ENCODE assay signal across 2 fruit fly cellular contexts in genomic region chr2L:11178826-11179391, dm6.
TF ChIP-seq lines count a peak whose summit lies in the region.

Gene Boh2 (plus strand): TSS chr2L:11179032.

TF ChIP-seq in whole organism, embryonic, 481 proteins besides CTCF, POLR2A, EP300 and RAD21 (continued from another document):
- TF ChIP-seq CG5180 (GFP tag; optimal IDR thresholded peaks at IDR 0.05; lab: Kevin White, UChicago), result peak; percentile 8
- no peak for TF ChIP-seq CG12236 (GFP tag; optimal IDR thresholded peaks at IDR 0.05; lab: Kevin White, UChicago)
- TF ChIP-seq CG15479 (GFP tag; optimal IDR thresholded peaks at IDR 0.05; lab: Kevin White, UChicago), result peak; percentile 58
- peak; percentile 85 for TF ChIP-seq gfzf (GFP tag; optimal IDR thresholded peaks at IDR 0.05; lab: Kevin White, UChicago)
- no peak for TF ChIP-seq lbe (GFP tag; optimal IDR thresholded peaks at IDR 0.05; lab: Kevin White, UChicago)
- peak; percentile 100 for TF ChIP-seq ewg (GFP tag; optimal IDR thresholded peaks at IDR 0.05; lab: Kevin White, UChicago)
- no peak for TF ChIP-seq CG1529 (GFP tag; optimal IDR thresholded peaks at IDR 0.05; lab: Kevin White, UChicago)
- no peak for TF ChIP-seq CG30431 (GFP tag; optimal IDR thresholded peaks at IDR 0.05; lab: Kevin White, UChicago)
- peak; percentile 22 for TF ChIP-seq BEAF-32 (GFP tag; optimal IDR thresholded peaks at IDR 0.05; lab: Kevin White, UChicago)
- peak; percentile 61 for TF ChIP-seq CG17186 (GFP tag; optimal IDR thresholded peaks at IDR 0.05; lab: Kevin White, UChicago)
- no peak for TF ChIP-seq crol (GFP tag; IDR thresholded peaks at IDR 0.05; lab: Robert Waterston, UW)
- peak; percentile 47 for TF ChIP-seq MESR4 (GFP tag; optimal IDR thresholded peaks at IDR 0.05; lab: Kevin White, UChicago)
- TF ChIP-seq phol (tag; optimal IDR thresholded peaks at IDR 0.05; lab: Kevin White, UChicago), result peak; percentile 8
- peak; percentile 44 for TF ChIP-seq pzg (GFP tag; optimal IDR thresholded peaks at IDR 0.05; lab: Kevin White, UChicago)
- peak; percentile 57 for TF ChIP-seq Sin3A (optimal IDR thresholded peaks at IDR 0.05; lab: Kevin White, UChicago)
- no peak for TF ChIP-seq maf-S (GFP tag; optimal IDR thresholded peaks at IDR 0.05; lab: Kevin White, UChicago)
- no peak for TF ChIP-seq lola (GFP tag; optimal IDR thresholded peaks at IDR 0.05; lab: Kevin White, UChicago)
- TF ChIP-seq sqz (GFP tag; optimal IDR thresholded peaks at IDR 0.05; lab: Kevin White, UChicago), result peak; percentile 74
- TF ChIP-seq CG13287 (GFP tag; IDR thresholded peaks at IDR 0.05; lab: Robert Waterston, UW; ENCODE audit: partially characterized antibody), result 0 out of 2 replicates have a peak, but pooled peaks have one; percentile 20
- TF ChIP-seq CG3281 (GFP tag; optimal IDR thresholded peaks at IDR 0.05; lab: Kevin White, UChicago), result no peak
- TF ChIP-seq stwl (tag; optimal IDR thresholded peaks at IDR 0.05; lab: Kevin White, UChicago), result peak; percentile 72
- peak; percentile 32 for TF ChIP-seq Sry-δ (GFP tag; optimal IDR thresholded peaks at IDR 0.05; lab: Kevin White, UChicago)
- TF ChIP-seq Med (GFP tag; lab: Kevin White, UChicago), result peak; percentile 27
- TF ChIP-seq YL-1 (GFP tag; optimal IDR thresholded peaks at IDR 0.05; lab: Kevin White, UChicago), result peak; percentile 7
- peak; percentile 25 for TF ChIP-seq trem (tag; optimal IDR thresholded peaks at IDR 0.05; lab: Kevin White, UChicago)
- TF ChIP-seq Lim3 (GFP tag; IDR thresholded peaks at IDR 0.05; lab: Robert Waterston, UW), result no peak
- TF ChIP-seq CG4617 (GFP tag; optimal IDR thresholded peaks at IDR 0.05; lab: Kevin White, UChicago; ENCODE audit: borderline replicate concordance), result peak; percentile 81

TF ChIP-seq in whole organism, prepupa, 60 proteins besides CTCF, POLR2A, EP300 and RAD21 (continued from another document):
- TF ChIP-seq eg (GFP tag; IDR thresholded peaks at IDR 0.05; lab: Robert Waterston, UW) (no peak), CG11762 (GFP tag; optimal IDR thresholded peaks at IDR 0.05; lab: Kevin White, UChicago; ENCODE audit: insufficient read depth) (no peak), CG11902 (GFP tag; optimal IDR thresholded peaks at IDR 0.05; lab: Kevin White, UChicago) (no peak), CG8632 (GFP tag; optimal IDR thresholded peaks at IDR 0.05; lab: Kevin White, UChicago) (no peak), CG15336 (GFP tag; IDR thresholded peaks at IDR 0.05; lab: Robert Waterston, UW) (no peak)
TF ChIP-seq in whole organism, prepupa: peak in this region for 5.
